Fruit fly (Drosophila melanogaster) whole organism, embryonic: Measurements from ENCODE around the gene CG43051.

Source experiments
- Abd-B ChIP-seq: fragments of 200-800 bp; sonication (Bioruptor generic); optimal IDR thresholded peaks from 2 replicates; lab custom pipeline; 2018; ENCODE audit warnings: missing biosample characterization, mild to moderate bottlenecking, missing genetic modification characterization, moderate library complexity
- Antp ChIP-seq: fragments of 200-800 bp; sonication (Bioruptor generic); optimal IDR thresholded peaks from 3 replicates; lab custom pipeline; 2016; ENCODE audit warnings: missing biosample characterization, missing genetic modification characterization
- Atf-2 ChIP-seq: fragments of 200-800 bp; sonication (Bioruptor generic); optimal IDR thresholded peaks from 2 replicates; lab custom pipeline; 2016; ENCODE audit warnings: missing biosample characterization, missing genetic modification characterization
- B-H2 ChIP-seq: fragments of 200-800 bp; sonication (Bioruptor generic); optimal IDR thresholded peaks from 2 replicates; lab custom pipeline; 2018; ENCODE audit warnings: missing biosample characterization, mild to moderate bottlenecking, missing genetic modification characterization
- Bgb ChIP-seq: fragments of 200-800 bp; sonication (Bioruptor generic); IDR thresholded peaks from 2 replicates; pipeline ENCODE4 v1.3.6; 2022; ENCODE audit warnings: missing biosample characterization, missing genetic modification characterization; ENCODE audit not compliant: partially characterized antibody
- CG10274 ChIP-seq: fragments of 200-800 bp; sonication (Bioruptor generic); optimal IDR thresholded peaks from 3 replicates; lab custom pipeline; 2017; ENCODE audit warnings: missing biosample characterization, mild to moderate bottlenecking, missing genetic modification characterization
- CG10366 ChIP-seq: fragments of 200-800 bp; sonication (Bioruptor generic); IDR thresholded peaks from 2 replicates; pipeline ENCODE4 v1.3.6; 2022; ENCODE audit warnings: missing biosample characterization, missing genetic modification characterization
- CG11560 ChIP-seq: fragments of 200-800 bp; sonication (Bioruptor generic); IDR thresholded peaks from 3 replicates; pipeline ENCODE4 v1.3.6; 2022; ENCODE audit warnings: missing biosample characterization, missing genetic modification characterization
- CG11696 ChIP-seq: fragments of 200-800 bp; sonication (Bioruptor generic); IDR thresholded peaks from 2 replicates; pipeline ENCODE4 v1.3.6; 2022; ENCODE audit warnings: missing biosample characterization, missing genetic modification characterization
- CG12391 ChIP-seq: fragments of 200-800 bp; sonication (Bioruptor generic); optimal IDR thresholded peaks from 3 replicates; lab custom pipeline; 2018; ENCODE audit warnings: missing biosample characterization, mild to moderate bottlenecking, missing genetic modification characterization, moderate library complexity
- CG14050 ChIP-seq: fragments of 200-800 bp; sonication (Bioruptor generic); IDR thresholded peaks from 3 replicates; pipeline ENCODE4 v1.3.6; 2022; ENCODE audit warnings: missing biosample characterization, missing genetic modification characterization
- CG14667 ChIP-seq: fragments of 200-800 bp; sonication (Bioruptor generic); IDR thresholded peaks from 2 replicates; pipeline ENCODE4 v1.3.6; 2022; ENCODE audit warnings: missing biosample characterization, missing genetic modification characterization
- CG17385 ChIP-seq: fragments of 200-800 bp; sonication (Bioruptor generic); optimal IDR thresholded peaks from 3 replicates; lab custom pipeline; 2018; ENCODE audit warnings: missing biosample characterization, mild to moderate bottlenecking, missing genetic modification characterization
- CG17568 ChIP-seq: fragments of 200-800 bp; sonication (Bioruptor generic); optimal IDR thresholded peaks from 2 replicates; lab custom pipeline; 2018; ENCODE audit warnings: missing biosample characterization, mild to moderate bottlenecking, missing genetic modification characterization, moderate library complexity
- CG31388 ChIP-seq: fragments of 200-800 bp; sonication (Bioruptor generic); optimal IDR thresholded peaks from 2 replicates; lab custom pipeline; 2016; ENCODE audit warnings: missing biosample characterization, missing genetic modification characterization
- CG3995 ChIP-seq: fragments of 200-800 bp; sonication (Bioruptor generic); optimal IDR thresholded peaks from 3 replicates; lab custom pipeline; 2016; ENCODE audit warnings: missing biosample characterization, missing genetic modification characterization
- CG4730 ChIP-seq: fragments of 200-800 bp; sonication (Bioruptor generic); IDR thresholded peaks from 2 replicates; pipeline ENCODE4 v1.3.6; 2022; ENCODE audit warnings: missing biosample characterization, missing genetic modification characterization
- CG4820 ChIP-seq: fragments of 200-800 bp; sonication (Bioruptor generic); optimal IDR thresholded peaks from 3 replicates; lab custom pipeline; 2016; ENCODE audit warnings: missing biosample characterization, missing genetic modification characterization
- CG4854 ChIP-seq: fragments of 200-800 bp; sonication (Bioruptor generic); optimal IDR thresholded peaks from 2 replicates; lab custom pipeline; 2016; ENCODE audit warnings: missing biosample characterization, missing genetic modification characterization, inconsistent platforms
- CG6654 ChIP-seq: fragments of 200-800 bp; sonication (Bioruptor generic); optimal IDR thresholded peaks from 2 replicates; lab custom pipeline; 2017; ENCODE audit warnings: missing biosample characterization, mild to moderate bottlenecking, missing genetic modification characterization
- CG6813 ChIP-seq: fragments of 200-800 bp; sonication (Bioruptor generic); optimal IDR thresholded peaks from 2 replicates; lab custom pipeline; 2017; ENCODE audit warnings: missing biosample characterization, missing genetic modification characterization, mild to moderate bottlenecking, moderate library complexity, missing genetic modification reagents
- CG7839 ChIP-seq: fragments of 200-800 bp; sonication (Bioruptor generic); optimal IDR thresholded peaks from 3 replicates; lab custom pipeline; 2018; ENCODE audit warnings: missing biosample characterization, mild to moderate bottlenecking, missing genetic modification characterization, moderate library complexity
- CG9876 ChIP-seq: fragments of 200-800 bp; sonication (Bioruptor generic); optimal IDR thresholded peaks from 2 replicates; lab custom pipeline; 2016; ENCODE audit warnings: missing biosample characterization, missing genetic modification characterization
- D19A ChIP-seq: fragments of 200-800 bp; optimal IDR thresholded peaks from 3 replicates; lab custom pipeline; 2019; ENCODE audit warnings: missing biosample characterization, mild to moderate bottlenecking, missing genetic modification characterization, moderate library complexity
- Elba2 ChIP-seq: fragments of 200-800 bp; sonication (Bioruptor generic); optimal IDR thresholded peaks from 3 replicates; lab custom pipeline; 2016; ENCODE audit warnings: missing biosample characterization, missing genetic modification characterization
- Fer2 ChIP-seq: fragments of 200-800 bp; sonication (Bioruptor generic); optimal IDR thresholded peaks from 2 replicates; lab custom pipeline; 2018; ENCODE audit warnings: missing biosample characterization, mild to moderate bottlenecking, missing genetic modification characterization, moderate library complexity
- Hand ChIP-seq: fragments of 200-800 bp; sonication (Bioruptor generic); optimal IDR thresholded peaks from 2 replicates; lab custom pipeline; 2017; ENCODE audit warnings: mild to moderate bottlenecking, missing biosample characterization, missing genetic modification reagents, missing genetic modification characterization
- Hmx ChIP-seq: fragments of 200-800 bp; sonication (Bioruptor generic); optimal IDR thresholded peaks from 2 replicates; lab custom pipeline; 2016; ENCODE audit warnings: missing biosample characterization, missing genetic modification characterization
- Hr3 ChIP-seq: fragments of 200-800 bp; sonication (Bioruptor generic); optimal IDR thresholded peaks from 3 replicates; lab custom pipeline; 2016; ENCODE audit warnings: missing biosample characterization, missing genetic modification characterization
- Nf-YB ChIP-seq: fragments of 200-800 bp; sonication (Bioruptor generic); optimal IDR thresholded peaks from 3 replicates; lab custom pipeline; 2019; ENCODE audit warnings: missing biosample characterization, mild to moderate bottlenecking, missing genetic modification characterization, moderate library complexity
- Rx ChIP-seq: fragments of 200-800 bp; sonication (Bioruptor generic); IDR thresholded peaks from 2 replicates; pipeline ENCODE4 v1.3.6; 2022; ENCODE audit warnings: missing biosample characterization, missing genetic modification characterization
- ap ChIP-seq: fragments of 200-800 bp; sonication (Bioruptor generic); IDR thresholded peaks from 2 replicates; pipeline ENCODE4 v1.3.6; 2022; ENCODE audit warnings: missing biosample characterization, missing genetic modification characterization
- bowl ChIP-seq: fragments of 200-800 bp; sonication (Bioruptor generic); IDR thresholded peaks from 2 replicates; pipeline ENCODE4 v1.3.6; 2022; ENCODE audit warnings: missing biosample characterization, missing genetic modification characterization
- cg ChIP-seq: fragments of 200-800 bp; sonication (Bioruptor generic); optimal IDR thresholded peaks from 3 replicates; lab custom pipeline; 2019; ENCODE audit warnings: missing biosample characterization, mild to moderate bottlenecking, missing genetic modification characterization, moderate library complexity
- chinmo ChIP-seq: fragments of 200-800 bp; sonication (Bioruptor generic); IDR thresholded peaks from 4 replicates; pipeline ENCODE4 v1.3.6; 2022; ENCODE audit warnings: missing biosample characterization, missing genetic modification characterization; ENCODE audit not compliant: partially characterized antibody
- croc ChIP-seq: fragments of 200-800 bp; sonication (Bioruptor generic); conservative IDR thresholded peaks from 3 replicates; pipeline ENCODE4 v1.3.6; 2022; ENCODE audit warnings: missing biosample characterization, missing genetic modification characterization
- da ChIP-seq: fragments of 200-800 bp; sonication (Bioruptor generic); optimal IDR thresholded peaks from 2 replicates; lab custom pipeline; 2016; ENCODE audit warnings: missing biosample characterization, missing genetic modification characterization
- danr ChIP-seq: fragments of 200-800 bp; sonication (Bioruptor generic); IDR thresholded peaks from 2 replicates; pipeline ENCODE4 v1.3.6; 2022; ENCODE audit warnings: missing biosample characterization, missing genetic modification characterization
- h ChIP-seq: fragments of >200 bp; optimal IDR thresholded peaks from 2 replicates; lab custom pipeline; 2017
- insv ChIP-seq, 2 experiments: fragments of 200-800 bp; sonication (Bioruptor generic); optimal IDR thresholded peaks; 3 replicates each; lab custom pipeline; 2016 to 2018; ENCODE audit warnings: missing biosample characterization in 2 of 2, missing genetic modification characterization in 2 of 2
- pan ChIP-seq, 4 experiments: fragments of >200 bp in 3 of 4; fragments of 200-800 bp in 1 of 4; sonication (Bioruptor generic) in 1 of 4; optimal IDR thresholded peaks in 3 of 4; IDR thresholded peaks in 1 of 4; 2 replicates each; pipeline versions ENCODE4 v1.3.6 to Lab custom; 2017 to 2022; ENCODE audit warnings: missing biosample characterization in 2 of 4, missing genetic modification characterization in 2 of 4, mixed read lengths in 1 of 4
- sna ChIP-seq: fragments of 200-800 bp; sonication (Bioruptor generic); IDR thresholded peaks from 2 replicates; pipeline ENCODE4 v1.3.6; 2022; ENCODE audit warnings: missing biosample characterization, missing genetic modification characterization; ENCODE audit not compliant: partially characterized antibody
- sob ChIP-seq: fragments of 200-800 bp; sonication (Bioruptor generic); IDR thresholded peaks from 2 replicates; pipeline ENCODE4 v1.3.6; 2022; ENCODE audit warnings: missing biosample characterization, missing genetic modification characterization
- sug ChIP-seq: fragments of 200-800 bp; optimal IDR thresholded peaks from 2 replicates; lab custom pipeline; 2019; ENCODE audit warnings: missing biosample characterization, mild to moderate bottlenecking, missing genetic modification characterization, moderate library complexity
- trem ChIP-seq: fragments of 200-800 bp; optimal IDR thresholded peaks from 3 replicates; lab custom pipeline; 2019; ENCODE audit warnings: missing biosample characterization, mild to moderate bottlenecking, missing genetic modification characterization, moderate library complexity
- tup ChIP-seq: fragments of 200-800 bp; sonication (Bioruptor generic); optimal IDR thresholded peaks from 2 replicates; lab custom pipeline; 2016; ENCODE audit warnings: missing biosample characterization, mild to moderate bottlenecking, missing genetic modification characterization, moderate library complexity
- wdn ChIP-seq: fragments of 200-800 bp; sonication (Bioruptor generic); IDR thresholded peaks from 2 replicates; pipeline ENCODE4 v1.3.6; 2022; ENCODE audit warnings: missing biosample characterization, missing genetic modification characterization
- zen2 ChIP-seq: fragments of 200-800 bp; sonication (Bioruptor generic); IDR thresholded peaks from 3 replicates; pipeline ENCODE4 v1.3.6; 2022; ENCODE audit warnings: missing biosample characterization, missing genetic modification characterization; ENCODE audit not compliant: partially characterized antibody

Gene CG43051

dm6 chr2L:12529029-12529948 lies 21.6 kb downstream of the CG43051 start (continued):
- no peak for TF ChIP-seq Atf-2
- peak; percentile 49 for TF ChIP-seq CG12391 (tag; lab: Kevin White, UChicago)
- peak; percentile 94 for TF ChIP-seq cg (GFP tag; lab: Kevin White, UChicago)
- 0 out of 2 replicates have a peak, but pooled peaks have one; percentile 39 for TF ChIP-seq CG11696
- TF ChIP-seq D19A (tag; lab: Kevin White, UChicago): peak; percentile 17
- no peak for TF ChIP-seq CG9876 (GFP tag; lab: Kevin White, UChicago)
- TF ChIP-seq Hand (GFP tag; lab: Kevin White, UChicago): peak; percentile 11
- no peak for TF ChIP-seq croc (GFP tag; lab: Robert Waterston, UW)
- peak; percentile 40 for TF ChIP-seq CG17568 (GFP tag; lab: Kevin White, UChicago)
- TF ChIP-seq Elba2 (GFP tag; lab: Kevin White, UChicago): no peak
- peak; percentile 52 for TF ChIP-seq CG7839 (tag; lab: Kevin White, UChicago)
- no peak for TF ChIP-seq Rx
- no peak for TF ChIP-seq CG14667 (GFP tag; lab: Robert Waterston, UW)
- TF ChIP-seq insv (GFP tag; optimal IDR thresholded peaks at IDR 0.05; lab: Kevin White, UChicago): no peak
- no peak for TF ChIP-seq tup (GFP tag; lab: Kevin White, UChicago)
- 0 out of 2 replicates have a peak, but pooled peaks have one; percentile 31 for TF ChIP-seq bowl
- TF ChIP-seq zen2 (GFP tag; lab: Robert Waterston, UW): no peak
- TF ChIP-seq sug: peak; percentile 91
- TF ChIP-seq CG10366 (GFP tag; lab: Robert Waterston, UW): no peak
- TF ChIP-seq B-H2 (GFP tag; lab: Kevin White, UChicago): peak; percentile 61
- TF ChIP-seq h (lab: Kevin White, UChicago): no peak
- no peak for TF ChIP-seq CG10274 (GFP tag; lab: Kevin White, UChicago)
- TF ChIP-seq pan (optimal IDR thresholded peaks at IDR 0.05; lab: Kevin White, UChicago): no peak
- TF ChIP-seq pan (GFP tag; optimal IDR thresholded peaks at IDR 0.05 in 1 of 2, IDR thresholded peaks at IDR 0.05 in 1 of 2): no peak
- TF ChIP-seq Hr3 (GFP tag; lab: Kevin White, UChicago): no peak
- TF ChIP-seq ap (GFP tag; lab: Robert Waterston, UW): no peak
- no peak for TF ChIP-seq CG11560 (tag; lab: Robert Waterston, UW)
- TF ChIP-seq da: no peak
- TF ChIP-seq trem (tag; lab: Kevin White, UChicago): no peak
- TF ChIP-seq sob (GFP tag; lab: Robert Waterston, UW): peak; percentile 56
- no peak for TF ChIP-seq CG31388
- no peak for TF ChIP-seq CG4854 (GFP tag; lab: Kevin White, UChicago)
- peak; percentile 46; the same call in 1 of the 2 replicates for TF ChIP-seq Bgb
- no peak for TF ChIP-seq CG3995 (GFP tag; lab: Kevin White, UChicago)
- TF ChIP-seq CG14050 (GFP tag; lab: Robert Waterston, UW): no peak
- TF ChIP-seq Antp: no peak
- TF ChIP-seq chinmo: peak; percentile 100
- TF ChIP-seq Nf-YB (GFP tag; lab: Kevin White, UChicago): no peak
- TF ChIP-seq danr (GFP tag; lab: Robert Waterston, UW): no peak
- TF ChIP-seq CG6813 (GFP tag; lab: Kevin White, UChicago): peak; percentile 71
- TF ChIP-seq Abd-B: peak; percentile 63
- peak; percentile 9 for TF ChIP-seq CG17385 (GFP tag; lab: Kevin White, UChicago)
- TF ChIP-seq Hmx (GFP tag; lab: Kevin White, UChicago): no peak
- no peak for TF ChIP-seq CG6654 (GFP tag; lab: Kevin White, UChicago)
- no peak for TF ChIP-seq wdn (GFP tag; lab: Robert Waterston, UW)
- TF ChIP-seq sna (GFP tag; lab: Robert Waterston, UW): no peak; the same call in 1 of the 2 replicates
- no peak for TF ChIP-seq Fer2 (tag; lab: Kevin White, UChicago)
- peak; percentile 8 for TF ChIP-seq CG4820 (GFP tag; lab: Kevin White, UChicago)
- no peak for TF ChIP-seq CG4730 (GFP tag; lab: Robert Waterston, UW)
